Worm (Caenorhabditis elegans): ENCODE measurements around the gene nas-18.

DNA sequence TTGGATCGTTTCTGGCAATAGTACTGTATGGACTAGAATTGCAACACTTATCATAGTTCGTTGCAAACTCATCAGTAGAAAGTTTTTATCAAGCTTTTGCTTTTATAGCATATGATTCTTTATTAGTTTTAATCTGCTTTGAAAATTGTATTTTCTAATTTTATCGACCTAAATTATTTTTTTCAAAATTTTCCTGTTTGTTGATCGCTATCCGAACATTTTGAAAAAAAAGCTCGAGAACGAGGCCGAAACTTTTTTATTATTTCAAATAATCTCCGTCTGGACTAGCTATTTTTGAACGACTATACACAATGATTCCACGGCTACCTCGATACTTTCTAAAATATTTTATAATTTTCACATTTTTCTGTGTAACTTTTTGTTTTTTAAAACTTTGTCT lies 9.8 kb upstream of the nas-18 start, which contains the start of gene F55C10.4:
- TF ChIP-seq aha-1 (tag; optimal IDR thresholded peaks at IDR 0.05), result no peak
- no peak for TF ChIP-seq unc-62 (GFP tag; optimal IDR thresholded peaks at IDR 0.05)
- TF ChIP-seq zag-1 (tag; optimal IDR thresholded peaks at IDR 0.05), result no peak
- TF ChIP-seq unc-130 (tag; optimal IDR thresholded peaks at IDR 0.05), result no peak
- no peak for TF ChIP-seq snpc-4 (tag; optimal IDR thresholded peaks at IDR 0.05)
- no peak for TF ChIP-seq egl-27 (tag; optimal IDR thresholded peaks at IDR 0.05)
- no peak for TF ChIP-seq skn-1 (tag; optimal IDR thresholded peaks at IDR 0.05)
- no peak for TF ChIP-seq lin-15B (tag; optimal IDR thresholded peaks at IDR 0.05)
